Fruit fly (Drosophila melanogaster) whole organism, embryonic: Measurements from ENCODE around the gene CG7536.

ENCODE experiments used
- Atf-2 ChIP-seq: fragments of 200-800 bp; sonication (Bioruptor generic); optimal IDR thresholded peaks from 2 replicates; lab custom pipeline; 2016; ENCODE audit warnings: missing biosample characterization, missing genetic modification characterization
- BEAF-32 ChIP-seq: fragments of 200-800 bp; sonication (Bioruptor generic); optimal IDR thresholded peaks from 3 replicates; lab custom pipeline; 2017; ENCODE audit warnings: missing biosample characterization, missing genetic modification characterization, mild to moderate bottlenecking, moderate library complexity, missing genetic modification reagents
- Bteb2 ChIP-seq: fragments of 200-800 bp; sonication (Bioruptor generic); optimal IDR thresholded peaks from 2 replicates; lab custom pipeline; 2016; ENCODE audit warnings: missing biosample characterization, missing genetic modification characterization
- CG10209 ChIP-seq: fragments of 200-800 bp; sonication (Bioruptor generic); optimal IDR thresholded peaks from 3 replicates; lab custom pipeline; 2017; ENCODE audit warnings: missing biosample characterization, mild to moderate bottlenecking, missing genetic modification characterization, missing genetic modification reagents
- CG10321 ChIP-seq: fragments of 200-800 bp; sonication (Bioruptor generic); IDR thresholded peaks from 2 replicates; pipeline ENCODE4 v1.3.6; 2022; ENCODE audit warnings: missing biosample characterization, missing genetic modification characterization
- CG10959 ChIP-seq: fragments of 200-800 bp; sonication (Bioruptor generic); IDR thresholded peaks from 2 replicates; pipeline ENCODE4 v1.3.6; 2022; ENCODE audit warnings: missing biosample characterization, missing genetic modification characterization
- CG11504 ChIP-seq: fragments of 200-800 bp; sonication (Bioruptor generic); optimal IDR thresholded peaks from 3 replicates; lab custom pipeline; 2019; ENCODE audit warnings: missing biosample characterization, mild to moderate bottlenecking, missing genetic modification characterization, moderate library complexity
- CG12391 ChIP-seq: fragments of 200-800 bp; sonication (Bioruptor generic); optimal IDR thresholded peaks from 3 replicates; lab custom pipeline; 2018; ENCODE audit warnings: missing biosample characterization, mild to moderate bottlenecking, missing genetic modification characterization, moderate library complexity
- CG12769 ChIP-seq: fragments of 200-800 bp; sonication (Bioruptor generic); optimal IDR thresholded peaks from 2 replicates; lab custom pipeline; 2019; ENCODE audit warnings: missing biosample characterization, mild to moderate bottlenecking, missing genetic modification characterization, moderate library complexity
- CG16813 ChIP-seq: fragments of 200-800 bp; sonication (Bioruptor generic); IDR thresholded peaks from 3 replicates; pipeline ENCODE4 v1.3.6; 2022; ENCODE audit warnings: missing biosample characterization, missing genetic modification characterization; ENCODE audit not compliant: partially characterized antibody
- CG16863 ChIP-seq: fragments of 200-800 bp; sonication (Bioruptor generic); optimal IDR thresholded peaks from 3 replicates; lab custom pipeline; 2016; ENCODE audit warnings: missing biosample characterization, missing genetic modification characterization
- CG1792 ChIP-seq: fragments of 200-800 bp; sonication (Bioruptor generic); optimal IDR thresholded peaks from 2 replicates; lab custom pipeline; 2016; ENCODE audit warnings: missing biosample characterization, missing genetic modification characterization
- CG18476 ChIP-seq: fragments of 200-800 bp; sonication (Bioruptor generic); optimal IDR thresholded peaks from 2 replicates; lab custom pipeline; 2016; ENCODE audit warnings: missing biosample characterization, mild to moderate bottlenecking, missing genetic modification characterization
- CG2199 ChIP-seq: fragments of 200-800 bp; sonication (Bioruptor generic); IDR thresholded peaks from 3 replicates; pipeline ENCODE4 v1.3.6; 2022; ENCODE audit warnings: missing biosample characterization, missing genetic modification characterization
- CG2678 ChIP-seq: fragments of 200-800 bp; sonication (Bioruptor generic); optimal IDR thresholded peaks from 3 replicates; lab custom pipeline; 2019; ENCODE audit warnings: missing biosample characterization, mild to moderate bottlenecking, missing genetic modification characterization, moderate library complexity
- CG43689 ChIP-seq: fragments of 200-800 bp; sonication (Bioruptor generic); IDR thresholded peaks from 2 replicates; pipeline ENCODE4 v1.3.6; 2022; ENCODE audit warnings: missing biosample characterization, missing genetic modification characterization
- CG4617 ChIP-seq: fragments of 200-800 bp; sonication (Bioruptor generic); optimal IDR thresholded peaks from 3 replicates; lab custom pipeline; 2016; ENCODE audit warnings: missing biosample characterization, missing genetic modification characterization, borderline replicate concordance
- CG5180 ChIP-seq: fragments of 200-800 bp; sonication (Bioruptor generic); optimal IDR thresholded peaks from 3 replicates; lab custom pipeline; 2017; ENCODE audit warnings: missing biosample characterization, missing genetic modification characterization, mild to moderate bottlenecking, moderate library complexity, missing genetic modification reagents
- CG6254 ChIP-seq: fragments of 200-800 bp; sonication (Bioruptor generic); optimal IDR thresholded peaks from 3 replicates; lab custom pipeline; 2017; ENCODE audit warnings: mild to moderate bottlenecking, missing biosample characterization, missing genetic modification reagents, missing genetic modification characterization
- CG6654 ChIP-seq: fragments of 200-800 bp; sonication (Bioruptor generic); optimal IDR thresholded peaks from 2 replicates; lab custom pipeline; 2017; ENCODE audit warnings: missing biosample characterization, mild to moderate bottlenecking, missing genetic modification characterization
- CG6689 ChIP-seq: fragments of 200-800 bp; sonication (Bioruptor generic); IDR thresholded peaks from 2 replicates; pipeline ENCODE4 v1.3.6; 2022; ENCODE audit warnings: missing biosample characterization, missing genetic modification characterization
- CG9215 ChIP-seq: fragments of 200-800 bp; sonication (Bioruptor generic); IDR thresholded peaks from 2 replicates; pipeline ENCODE4 v1.3.6; 2022; ENCODE audit warnings: missing biosample characterization, missing genetic modification characterization
- CG9932 ChIP-seq: fragments of 200-800 bp; sonication (Bioruptor generic); IDR thresholded peaks from 2 replicates; pipeline ENCODE4 v1.3.6; 2022; ENCODE audit warnings: missing biosample characterization, missing genetic modification characterization
- Ets97D ChIP-seq: fragments of 200-800 bp; sonication (Bioruptor generic); optimal IDR thresholded peaks from 3 replicates; lab custom pipeline; 2016; ENCODE audit warnings: missing biosample characterization, missing genetic modification characterization
- HLHmδ ChIP-seq: fragments of 200-800 bp; sonication (Bioruptor generic); optimal IDR thresholded peaks from 2 replicates; lab custom pipeline; 2018; ENCODE audit warnings: missing biosample characterization, mild to moderate bottlenecking, missing genetic modification characterization, moderate library complexity
- Hmr ChIP-seq: fragments of 200-800 bp; sonication (Bioruptor generic); optimal IDR thresholded peaks from 3 replicates; lab custom pipeline; 2017; ENCODE audit warnings: mild to moderate bottlenecking, missing biosample characterization, missing genetic modification reagents, missing genetic modification characterization
- Opbp ChIP-seq: fragments of 200-800 bp; sonication (Bioruptor generic); IDR thresholded peaks from 3 replicates; pipeline ENCODE4 v1.3.6; 2022; ENCODE audit warnings: missing biosample characterization, missing genetic modification characterization; ENCODE audit not compliant: partially characterized antibody
- Ptx1 ChIP-seq: fragments of 200-800 bp; sonication (Bioruptor generic); IDR thresholded peaks from 2 replicates; pipeline ENCODE4 v1.3.6; 2022; ENCODE audit warnings: missing biosample characterization, missing genetic modification characterization
- Sox100B ChIP-seq: fragments of 200-800 bp; sonication (Bioruptor generic); optimal IDR thresholded peaks from 3 replicates; lab custom pipeline; 2018; ENCODE audit warnings: missing biosample characterization, mild to moderate bottlenecking, missing genetic modification characterization
- Spps ChIP-seq: fragments of 200-800 bp; sonication (Bioruptor generic); optimal IDR thresholded peaks from 2 replicates; lab custom pipeline; 2018; ENCODE audit warnings: missing biosample characterization, mild to moderate bottlenecking, missing genetic modification characterization
- YL-1 ChIP-seq: fragments of 200-800 bp; sonication (Bioruptor generic); optimal IDR thresholded peaks from 3 replicates; lab custom pipeline; 2017; ENCODE audit warnings: missing biosample characterization, mild to moderate bottlenecking, missing genetic modification characterization
- ash1 ChIP-seq: fragments of 200-800 bp; sonication (Bioruptor generic); optimal IDR thresholded peaks from 2 replicates; lab custom pipeline; 2018; ENCODE audit warnings: missing biosample characterization, mild to moderate bottlenecking, missing genetic modification characterization
- bsh ChIP-seq, 2 experiments: fragments of 200-800 bp; sonication (Bioruptor generic); optimal IDR thresholded peaks; 2 replicates each; lab custom pipeline; 2017 to 2018; ENCODE audit warnings: mild to moderate bottlenecking in 2 of 2, missing biosample characterization in 2 of 2, missing genetic modification characterization in 2 of 2, moderate library complexity in 1 of 2
- chif ChIP-seq, 2 experiments: fragments of 200-800 bp; sonication (Bioruptor generic); optimal IDR thresholded peaks; 3 replicates each; lab custom pipeline; 2016; ENCODE audit warnings: missing biosample characterization in 2 of 2, missing genetic modification characterization in 2 of 2
- corto ChIP-seq: fragments of 200-800 bp; sonication (Bioruptor generic); optimal IDR thresholded peaks from 2 replicates; lab custom pipeline; 2016; ENCODE audit warnings: missing biosample characterization, mild to moderate bottlenecking, missing genetic modification characterization, moderate library complexity
- emc ChIP-seq: fragments of 200-800 bp; sonication (Bioruptor generic); optimal IDR thresholded peaks from 2 replicates; lab custom pipeline; 2016; ENCODE audit warnings: missing biosample characterization, missing genetic modification characterization
- en ChIP-seq: fragments of 200-800 bp; sonication (Bioruptor generic); optimal IDR thresholded peaks from 2 replicates; lab custom pipeline; 2016; ENCODE audit warnings: missing biosample characterization, missing genetic modification characterization
- gce ChIP-seq: fragments of 200-800 bp; sonication (Bioruptor generic); IDR thresholded peaks from 3 replicates; pipeline ENCODE4 v1.3.6; 2022; ENCODE audit warnings: missing biosample characterization, missing genetic modification characterization
- gro ChIP-seq: fragments of 200-800 bp; sonication (Bioruptor generic); optimal IDR thresholded peaks from 2 replicates; lab custom pipeline; 2016; ENCODE audit warnings: missing biosample characterization, missing genetic modification characterization
- nerfin-2 ChIP-seq: fragments of 200-800 bp; sonication (Bioruptor generic); IDR thresholded peaks from 2 replicates; pipeline ENCODE4 v1.3.6; 2022; ENCODE audit warnings: missing biosample characterization, missing genetic modification characterization; ENCODE audit not compliant: partially characterized antibody
- pan ChIP-seq, 4 experiments: fragments of >200 bp in 3 of 4; fragments of 200-800 bp in 1 of 4; sonication (Bioruptor generic) in 1 of 4; optimal IDR thresholded peaks in 3 of 4; IDR thresholded peaks in 1 of 4; 2 replicates each; pipeline versions ENCODE4 v1.3.6 to Lab custom; 2017 to 2022; ENCODE audit warnings: missing biosample characterization in 2 of 4, missing genetic modification characterization in 2 of 4, mixed read lengths in 1 of 4
- peb ChIP-seq: fragments of 200-800 bp; sonication (Bioruptor generic); IDR thresholded peaks from 2 replicates; pipeline ENCODE4 v1.3.6; 2022; ENCODE audit warnings: missing biosample characterization, missing genetic modification characterization
- pros ChIP-seq: fragments of 200-800 bp; sonication (Bioruptor generic); optimal IDR thresholded peaks from 3 replicates; lab custom pipeline; 2019; ENCODE audit warnings: missing biosample characterization, mild to moderate bottlenecking, missing genetic modification characterization, moderate library complexity
- ranshi ChIP-seq: fragments of 200-800 bp; sonication (Bioruptor generic); IDR thresholded peaks from 2 replicates; pipeline ENCODE4 v1.3.6; 2022; ENCODE audit warnings: missing biosample characterization, missing genetic modification characterization
- sisA ChIP-seq: fragments of 200-800 bp; sonication (Bioruptor generic); IDR thresholded peaks from 2 replicates; pipeline ENCODE4 v1.3.6; 2022; ENCODE audit warnings: missing biosample characterization, missing genetic modification characterization
- ssp ChIP-seq: fragments of 200-800 bp; sonication (Bioruptor generic); IDR thresholded peaks from 2 replicates; pipeline ENCODE4 v1.3.6; 2022; ENCODE audit warnings: missing biosample characterization, missing genetic modification characterization
- stc ChIP-seq: fragments of 200-800 bp; sonication (Bioruptor generic); IDR thresholded peaks from 2 replicates; pipeline ENCODE4 v1.3.6; 2022; ENCODE audit warnings: missing biosample characterization, missing genetic modification characterization
- toy ChIP-seq: fragments of 200-800 bp; sonication (Bioruptor generic); IDR thresholded peaks from 2 replicates; pipeline ENCODE4 v1.3.6; 2022; ENCODE audit warnings: missing biosample characterization, missing genetic modification characterization

Gene CG7536

DNA sequence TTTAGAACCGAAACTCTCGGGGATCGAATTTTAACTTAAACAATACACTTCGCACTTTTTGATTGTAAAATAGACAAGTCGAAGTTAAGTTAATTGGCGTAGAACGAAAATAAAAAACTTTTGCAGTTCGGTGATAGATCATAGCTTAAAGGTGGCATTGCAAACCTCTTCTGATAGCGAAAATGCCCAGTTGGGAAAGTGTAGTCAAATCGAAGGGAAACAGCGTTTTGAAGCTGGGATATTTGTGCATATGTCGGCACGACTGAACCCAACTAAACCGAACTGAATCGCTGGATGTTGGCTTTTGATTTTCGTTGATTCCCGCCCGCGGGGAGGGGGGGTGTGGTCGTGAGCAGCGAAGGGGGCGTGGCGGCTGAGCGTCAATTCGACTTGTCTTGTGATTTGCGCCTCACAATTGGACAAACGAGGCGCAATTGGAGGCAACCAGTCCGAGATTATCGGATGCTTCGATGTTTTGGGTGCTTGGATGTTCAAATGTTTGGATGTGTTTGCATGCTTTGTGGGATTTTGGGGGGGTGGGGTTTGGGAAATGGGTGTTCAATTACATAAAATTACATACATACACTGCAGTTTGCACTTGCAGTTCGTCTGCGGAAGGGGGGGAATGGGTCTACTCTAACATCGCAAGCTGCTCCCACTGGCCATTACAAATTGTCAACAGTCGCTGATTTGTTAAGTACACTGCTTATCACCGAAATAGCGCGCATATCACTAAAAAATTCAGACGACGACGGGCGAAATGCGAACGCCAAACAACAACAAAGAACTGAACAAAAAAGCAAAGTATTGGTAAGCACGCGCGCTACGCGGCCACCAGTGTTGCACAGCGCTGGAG, 3.5 kb downstream of the CG7536 start (continued):
- no peak for TF ChIP-seq CG9932 (GFP tag; lab: Robert Waterston, UW)
- no peak for TF ChIP-seq CG2678
- TF ChIP-seq gro (GFP tag; lab: Kevin White, UChicago): no peak
- TF ChIP-seq Hmr (GFP tag; lab: Kevin White, UChicago): no peak
- no peak for TF ChIP-seq chif (GFP tag; optimal IDR thresholded peaks at IDR 0.05; lab: Kevin White, UChicago)
- no peak for TF ChIP-seq CG12391 (tag; lab: Kevin White, UChicago)
- TF ChIP-seq CG2199 (GFP tag; lab: Robert Waterston, UW): peak; percentile 11; the same call in 1 of the 3 replicates
- no peak for TF ChIP-seq CG6689 (GFP tag; lab: Robert Waterston, UW)
- TF ChIP-seq CG10321 (GFP tag; lab: Robert Waterston, UW): no peak
- no peak for TF ChIP-seq emc (GFP tag; lab: Kevin White, UChicago)
- no peak for TF ChIP-seq corto (GFP tag; lab: Kevin White, UChicago)
- TF ChIP-seq stc: no peak
- no peak for TF ChIP-seq toy (GFP tag; lab: Robert Waterston, UW)
- TF ChIP-seq Ets97D: no peak
- TF ChIP-seq CG5180 (GFP tag; lab: Kevin White, UChicago): no peak
- TF ChIP-seq ssp (GFP tag; lab: Robert Waterston, UW): no peak
- peak; percentile 15; the same call in 1 of the 3 replicates for TF ChIP-seq CG16813 (GFP tag; lab: Robert Waterston, UW)
- no peak for TF ChIP-seq CG6254 (GFP tag; lab: Kevin White, UChicago)
- no peak for TF ChIP-seq pan (optimal IDR thresholded peaks at IDR 0.05; lab: Kevin White, UChicago)
- no peak for TF ChIP-seq pan (GFP tag; optimal IDR thresholded peaks at IDR 0.05 in 1 of 2, IDR thresholded peaks at IDR 0.05 in 1 of 2)
- TF ChIP-seq CG9215: no peak
- TF ChIP-seq Opbp (GFP tag; lab: Robert Waterston, UW): 0 out of 3 replicates have a peak, but pooled peaks have one; percentile 7
- TF ChIP-seq CG16863 (GFP tag; lab: Kevin White, UChicago): no peak
- no peak for TF ChIP-seq gce
- no peak for TF ChIP-seq bsh (GFP tag; optimal IDR thresholded peaks at IDR 0.05; lab: Kevin White, UChicago)
- no peak for TF ChIP-seq BEAF-32 (GFP tag; lab: Kevin White, UChicago)
- no peak for TF ChIP-seq Ptx1
- TF ChIP-seq CG4617: no peak
- TF ChIP-seq CG10209 (GFP tag; lab: Kevin White, UChicago): no peak
- no peak for TF ChIP-seq nerfin-2 (GFP tag; lab: Robert Waterston, UW)
- TF ChIP-seq CG6654 (GFP tag; lab: Kevin White, UChicago): no peak
- TF ChIP-seq CG10959 (GFP tag; lab: Robert Waterston, UW): no peak
- no peak for TF ChIP-seq ash1 (GFP tag; lab: Kevin White, UChicago)
- TF ChIP-seq sisA: no peak
- TF ChIP-seq CG18476 (GFP tag; lab: Kevin White, UChicago): no peak
- no peak for TF ChIP-seq en (GFP tag; lab: Kevin White, UChicago)
- no peak for TF ChIP-seq CG43689 (GFP tag; lab: Robert Waterston, UW)
- no peak for TF ChIP-seq YL-1 (GFP tag; lab: Kevin White, UChicago)
- no peak for TF ChIP-seq HLHmδ
- no peak for TF ChIP-seq Atf-2 (GFP tag; lab: Kevin White, UChicago)
- TF ChIP-seq CG12769 (tag; lab: Kevin White, UChicago): peak; percentile 25
- no peak for TF ChIP-seq peb
- TF ChIP-seq Bteb2: no peak
- no peak for TF ChIP-seq CG1792 (GFP tag; lab: Kevin White, UChicago)
- no peak for TF ChIP-seq Sox100B (GFP tag; lab: Kevin White, UChicago)
- TF ChIP-seq CG11504 (tag; lab: Kevin White, UChicago): no peak
- TF ChIP-seq ranshi (GFP tag; lab: Robert Waterston, UW): no peak
- TF ChIP-seq Spps (tag; lab: Kevin White, UChicago): no peak
- TF ChIP-seq pros (GFP tag; lab: Kevin White, UChicago): no peak
